Worm (Caenorhabditis elegans) whole organism, L1 larva: ENCODE results near the gene F09C12.8.

ENCODE experiments used
- C04F5.9 ChIP-seq: sonication (generic microtip); optimal IDR thresholded peaks from 2 replicates; lab custom pipeline; 2016; ENCODE audit warnings: missing genetic modification characterization, missing compliant biosample characterization
- ceh-8 ChIP-seq: fragments of 200-800 bp; sonication (Bioruptor generic); optimal IDR thresholded peaks from 2 replicates; lab custom pipeline; 2018; ENCODE audit warnings: mild to moderate bottlenecking, missing genetic modification characterization, moderate library complexity, missing compliant biosample characterization
- egl-13 ChIP-seq: sonication (generic microtip); optimal IDR thresholded peaks from 2 replicates; lab custom pipeline; 2016; ENCODE audit warnings: missing genotype, missing genetic modification reagents, missing genetic modification characterization, missing compliant biosample characterization
- lin-13 ChIP-seq: fragments of 150-350 bp; optimal IDR thresholded peaks from 2 replicates; lab custom pipeline; 2014; ENCODE audit warnings: missing biosample characterization, missing genetic modification reagents, missing genetic modification characterization
- mep-1 ChIP-seq: fragments of 150-350 bp; optimal IDR thresholded peaks from 2 replicates; lab custom pipeline; 2014; ENCODE audit warnings: missing biosample characterization, missing genetic modification characterization
- nhr-76 ChIP-seq: sonication (generic microtip); optimal IDR thresholded peaks from 2 replicates; lab custom pipeline; 2017; ENCODE audit warnings: missing biosample characterization, missing genetic modification characterization
- pqm-1 ChIP-seq: sonication (generic microtip); optimal IDR thresholded peaks from 3 replicates; lab custom pipeline; 2017; ENCODE audit warnings: missing biosample characterization, missing genetic modification characterization
- skn-1 ChIP-seq: fragments of 150-350 bp; optimal IDR thresholded peaks from 2 replicates; lab custom pipeline; 2014; ENCODE audit warnings: missing biosample characterization, missing genetic modification characterization
- snpc-4 ChIP-seq: fragments of 150-350 bp; optimal IDR thresholded peaks from 2 replicates; lab custom pipeline; 2014; ENCODE audit warnings: missing biosample characterization, missing genetic modification characterization
- unc-62 ChIP-seq: fragments of 150-350 bp; optimal IDR thresholded peaks from 2 replicates; lab custom pipeline; 2014; ENCODE audit warnings: missing biosample characterization, missing genetic modification reagents, missing genetic modification characterization
- vab-15 ChIP-seq: sonication (generic microtip); optimal IDR thresholded peaks from 2 replicates; lab custom pipeline; 2017; ENCODE audit warnings: missing genotype, mild to moderate bottlenecking, missing genetic modification characterization, missing compliant biosample characterization
- zag-1 ChIP-seq: fragments of 150-350 bp; optimal IDR thresholded peaks from 2 replicates; lab custom pipeline; 2014; ENCODE audit warnings: missing biosample characterization, missing genetic modification characterization

DNA sequence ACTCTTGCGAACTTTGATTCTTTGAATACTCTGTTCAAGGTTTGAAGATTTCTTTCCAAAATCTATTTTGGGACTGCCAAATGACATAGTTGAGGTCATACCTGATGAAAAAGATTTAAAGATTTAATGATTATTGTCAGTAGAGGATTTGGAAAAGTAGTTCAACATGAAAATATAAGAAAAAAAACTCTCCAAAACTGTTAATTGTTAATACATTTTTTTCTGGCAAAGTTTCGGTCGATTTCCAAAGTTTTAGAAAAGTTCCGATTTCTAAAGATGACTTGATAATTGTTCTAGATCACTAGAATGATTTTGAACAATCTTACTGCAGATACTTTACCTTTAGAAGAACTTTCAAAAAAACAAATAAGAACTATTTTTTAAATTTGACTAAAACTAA lies 40.9 kb upstream of the F09C12.8 start, which contains the start of gene C27A2.7:
- TF ChIP-seq ceh-8 (GFP tag; lab: Kevin White, UChicago) (no peak), C04F5.9 (tag; lab: Kevin White, UChicago) (no peak), mep-1 (tag; lab: Kevin White, UChicago) (no peak), vab-15 (tag; lab: Kevin White, UChicago) (no peak), lin-13 (GFP tag; lab: Kevin White, UChicago) (no peak), nhr-76 (no peak), zag-1 (tag; lab: Kevin White, UChicago) (no peak), pqm-1 (tag; lab: Kevin White, UChicago) (no peak), skn-1 (tag; lab: Kevin White, UChicago) (no peak), unc-62 (GFP tag; lab: Kevin White, UChicago) (no peak), snpc-4 (tag; lab: Kevin White, UChicago) (no peak), egl-13 (tag; lab: Kevin White, UChicago) (no peak)
